Worm (Caenorhabditis elegans) whole organism, L2 larva: Measurements from ENCODE around the gene twk-21.

Source experiments
- C34F6.9 ChIP-seq: fragments of 150-350 bp; optimal IDR thresholded peaks from 2 replicates; lab custom pipeline; 2014; ENCODE audit warnings: missing biosample characterization, missing genetic modification characterization
- F13H6.1 ChIP-seq: sonication (generic microtip); optimal IDR thresholded peaks from 2 replicates; lab custom pipeline; 2016; ENCODE audit warnings: missing genetic modification characterization, missing compliant biosample characterization
- R02D3.7 ChIP-seq: fragments of 150-350 bp; optimal IDR thresholded peaks from 2 replicates; lab custom pipeline; 2014; ENCODE audit warnings: missing biosample characterization, missing genetic modification characterization
- Y55F3AM.14 ChIP-seq: fragments of 200-800 bp; sonication (Bioruptor generic); optimal IDR thresholded peaks from 2 replicates; lab custom pipeline; 2018; ENCODE audit warnings: mild to moderate bottlenecking, missing genetic modification characterization, missing compliant biosample characterization
- alr-1 ChIP-seq: fragments of 150-350 bp; optimal IDR thresholded peaks from 2 replicates; lab custom pipeline; 2014; ENCODE audit warnings: missing biosample characterization, missing genetic modification characterization
- aly-2 ChIP-seq: fragments of 150-350 bp; optimal IDR thresholded peaks from 2 replicates; lab custom pipeline; 2014; ENCODE audit warnings: missing biosample characterization, missing genetic modification characterization
- blmp-1 ChIP-seq: sonication (generic microtip); optimal IDR thresholded peaks from 2 replicates; lab custom pipeline; 2017; ENCODE audit warnings: missing genetic modification characterization, mild to moderate bottlenecking, missing compliant biosample characterization, antibody characterized with exemption, moderate library complexity; ENCODE audit not compliant: insufficient read depth
- crh-2 ChIP-seq: sonication (generic microtip); optimal IDR thresholded peaks from 2 replicates; lab custom pipeline; 2017; ENCODE audit warnings: missing biosample characterization, missing genetic modification characterization
- dmd-4 ChIP-seq: sonication (generic microtip); optimal IDR thresholded peaks from 2 replicates; lab custom pipeline; 2017; ENCODE audit warnings: missing biosample characterization, missing genetic modification characterization
- elt-3 ChIP-seq: sonication (generic microtip); optimal IDR thresholded peaks from 2 replicates; lab custom pipeline; 2017; ENCODE audit warnings: missing biosample characterization, missing genetic modification characterization
- fos-1 ChIP-seq: fragments of 150-350 bp; optimal IDR thresholded peaks from 2 replicates; lab custom pipeline; 2014; ENCODE audit warnings: missing biosample characterization, missing genetic modification characterization
- lin-11 ChIP-seq: fragments of 150-350 bp; sonication (generic microtip); optimal IDR thresholded peaks from 2 replicates; lab custom pipeline; 2014; ENCODE audit warnings: missing biosample characterization, missing genetic modification characterization, inconsistent platforms, mixed read lengths
- lin-13 ChIP-seq: fragments of 150-350 bp; optimal IDR thresholded peaks from 2 replicates; lab custom pipeline; 2014; ENCODE audit warnings: missing biosample characterization, missing genetic modification reagents, missing genetic modification characterization
- lin-39 ChIP-seq: fragments of 150-350 bp; optimal IDR thresholded peaks from 2 replicates; lab custom pipeline; 2014; ENCODE audit warnings: missing biosample characterization, missing genetic modification reagents, missing genetic modification characterization
- lsy-2 ChIP-seq, 2 experiments: fragments of 150-350 bp in 1 of 2; sonication (generic microtip) in 1 of 2; optimal IDR thresholded peaks; 2 replicates each; lab custom pipeline; 2014 to 2017; ENCODE audit warnings: missing biosample characterization in 2 of 2, missing genetic modification characterization in 2 of 2
- mdl-1 ChIP-seq, 2 experiments: fragments of 150-350 bp in 1 of 2; sonication (generic microtip) in 1 of 2; optimal IDR thresholded peaks; 2 replicates each; lab custom pipeline; 2017; ENCODE audit warnings: missing biosample characterization in 2 of 2, missing genetic modification characterization in 2 of 2
- nhr-10 ChIP-seq: sonication (generic microtip); optimal IDR thresholded peaks from 2 replicates; lab custom pipeline; 2017; ENCODE audit warnings: missing biosample characterization, missing genetic modification characterization
- nhr-129 ChIP-seq: fragments of 150-350 bp; optimal IDR thresholded peaks from 2 replicates; lab custom pipeline; 2014; ENCODE audit warnings: missing biosample characterization, missing genetic modification characterization
- nhr-25 ChIP-seq: fragments of 150-350 bp; sonication (generic microtip); optimal IDR thresholded peaks from 3 replicates; lab custom pipeline; 2014; ENCODE audit warnings: missing biosample characterization, missing genetic modification characterization
- nhr-6 ChIP-seq: fragments of 150-350 bp; optimal IDR thresholded peaks from 2 replicates; lab custom pipeline; 2014; ENCODE audit warnings: missing biosample characterization, missing genetic modification characterization
- nhr-77 ChIP-seq: fragments of 150-350 bp; optimal IDR thresholded peaks from 2 replicates; lab custom pipeline; 2014; ENCODE audit warnings: missing biosample characterization, missing genetic modification characterization
- peb-1 ChIP-seq: fragments of 150-350 bp; optimal IDR thresholded peaks from 2 replicates; lab custom pipeline; 2014; ENCODE audit warnings: missing biosample characterization, missing genetic modification characterization
- sem-4 ChIP-seq: fragments of 150-350 bp; optimal IDR thresholded peaks from 2 replicates; lab custom pipeline; 2014; ENCODE audit warnings: missing biosample characterization, missing genetic modification reagents, missing genetic modification characterization
- skn-1 ChIP-seq: sonication (generic microtip); optimal IDR thresholded peaks from 2 replicates; lab custom pipeline; 2017; ENCODE audit warnings: missing biosample characterization, missing genetic modification characterization
- sma-3 ChIP-seq: sonication (generic microtip); optimal IDR thresholded peaks from 2 replicates; lab custom pipeline; 2016; ENCODE audit warnings: missing genetic modification reagents, missing genetic modification characterization, missing compliant biosample characterization
- sma-9 ChIP-seq, 2 experiments: fragments of 150-350 bp in 1 of 2; sonication (generic microtip) in 1 of 2; optimal IDR thresholded peaks; 2 replicates each; lab custom pipeline; 2014 to 2016; ENCODE audit warnings: missing genetic modification characterization in 2 of 2, mild to moderate bottlenecking in 1 of 2, missing biosample characterization in 1 of 2, missing compliant biosample characterization in 1 of 2, missing genetic modification reagents in 1 of 2, moderate library complexity in 1 of 2
- snpc-4 ChIP-seq: fragments of 150-350 bp; optimal IDR thresholded peaks from 2 replicates; lab custom pipeline; 2014; ENCODE audit warnings: missing biosample characterization, missing genetic modification characterization
- unc-55 ChIP-seq: fragments of 150-350 bp; sonication (generic microtip); optimal IDR thresholded peaks from 3 replicates; lab custom pipeline; 2014; ENCODE audit warnings: missing biosample characterization, missing genetic modification reagents, missing genetic modification characterization
- unc-62 ChIP-seq: fragments of 150-350 bp; optimal IDR thresholded peaks from 2 replicates; lab custom pipeline; 2014; ENCODE audit warnings: missing biosample characterization, missing genetic modification reagents, missing genetic modification characterization
- ztf-1 ChIP-seq: fragments of 200-800 bp; sonication (Bioruptor generic); conservative IDR thresholded peaks from 2 replicates; pipeline ENCODE4 v1.3.6; 2022; ENCODE audit warnings: missing genetic modification characterization, missing compliant biosample characterization

twk-21 gene

DNA sequence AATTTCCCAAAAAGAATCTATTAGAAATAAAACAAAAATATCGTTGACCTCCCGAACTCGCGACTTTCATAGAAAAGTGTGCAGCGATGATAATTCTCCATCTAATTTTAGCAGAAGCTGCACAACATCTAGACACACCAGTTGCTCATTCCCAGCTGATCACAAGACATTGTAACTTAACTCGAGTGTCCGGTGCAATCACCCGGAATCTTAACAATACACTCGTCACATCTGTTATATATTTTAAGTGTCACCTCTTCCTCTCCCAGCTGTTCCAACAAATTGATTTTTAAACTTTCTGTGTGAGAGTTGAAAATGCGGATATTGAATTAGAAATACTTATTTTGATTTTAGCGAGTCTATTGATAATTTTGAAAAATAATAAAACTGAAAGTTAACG, 21.6 kb downstream of the twk-21 start:
- no peak for TF ChIP-seq nhr-6 (tag; lab: Kevin White, UChicago)
- no peak for TF ChIP-seq R02D3.7 (tag; lab: Kevin White, UChicago)
- no peak for TF ChIP-seq snpc-4

DNA sequence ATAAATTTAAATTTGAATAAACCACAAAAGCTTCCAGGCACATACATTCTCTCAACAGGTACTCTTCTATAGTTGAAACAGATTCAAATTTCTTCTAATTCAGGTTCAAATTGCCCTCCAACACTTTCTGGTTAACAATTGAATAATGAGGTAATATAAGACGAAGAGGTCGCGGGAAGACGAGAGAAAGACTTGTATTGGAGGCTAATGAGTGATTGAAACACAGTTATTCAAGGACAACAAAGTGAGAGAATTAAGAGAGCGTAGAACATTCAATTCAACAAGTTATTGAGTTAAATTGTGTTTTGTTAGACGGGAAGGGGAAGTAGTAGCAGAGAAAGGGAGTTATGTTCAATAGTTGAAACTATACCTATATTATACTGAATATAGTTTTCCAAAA, 22.2 kb downstream of the twk-21 start:
- TF ChIP-seq nhr-25 (tag; lab: Kevin White, UChicago) = peak; percentile 51
- no peak for TF ChIP-seq peb-1 (tag; lab: Kevin White, UChicago)
- no peak for TF ChIP-seq fos-1 (tag; lab: Kevin White, UChicago)
- no peak for TF ChIP-seq unc-55 (GFP tag; lab: Kevin White, UChicago)

- TF ChIP-seq sem-4 (tag; lab: Kevin White, UChicago) (peak; percentile 45), lin-11 (tag; lab: Kevin White, UChicago) (no peak), mdl-1 (tag; optimal IDR thresholded peaks at IDR 0.05; lab: Kevin White, UChicago) (peak in 1 of 2 experiments; percentile 15)
- TF ChIP-seq, all 48 proteins: peak for 2
Observed at ce11 chrX:16324222-16324621, 24.5 kb downstream of the twk-21 start.

DNA sequence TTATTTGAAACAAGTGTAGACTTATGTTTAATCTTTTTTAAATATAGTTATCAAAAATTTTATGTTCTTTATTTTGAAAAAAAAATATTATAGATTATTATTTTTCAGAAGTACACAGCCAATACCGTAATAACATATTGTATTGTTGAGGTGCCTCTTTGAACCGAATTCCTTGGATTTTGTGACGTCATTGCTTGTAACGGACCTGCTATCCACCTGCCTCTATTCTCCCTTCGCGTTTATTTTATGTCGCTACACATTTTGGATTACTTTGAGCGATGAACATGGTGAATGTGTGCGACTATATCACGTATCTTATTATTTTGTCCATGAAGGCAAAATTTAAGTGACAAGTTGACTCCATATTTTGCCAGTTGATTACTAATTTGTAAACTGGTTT, 27.5 kb downstream of the twk-21 start:
- TF ChIP-seq nhr-10 (tag; lab: Kevin White, UChicago) = peak; percentile 11
- no peak for TF ChIP-seq blmp-1 (tag; lab: Kevin White, UChicago)
- TF ChIP-seq, all 48 proteins: peak for 1

DNA sequence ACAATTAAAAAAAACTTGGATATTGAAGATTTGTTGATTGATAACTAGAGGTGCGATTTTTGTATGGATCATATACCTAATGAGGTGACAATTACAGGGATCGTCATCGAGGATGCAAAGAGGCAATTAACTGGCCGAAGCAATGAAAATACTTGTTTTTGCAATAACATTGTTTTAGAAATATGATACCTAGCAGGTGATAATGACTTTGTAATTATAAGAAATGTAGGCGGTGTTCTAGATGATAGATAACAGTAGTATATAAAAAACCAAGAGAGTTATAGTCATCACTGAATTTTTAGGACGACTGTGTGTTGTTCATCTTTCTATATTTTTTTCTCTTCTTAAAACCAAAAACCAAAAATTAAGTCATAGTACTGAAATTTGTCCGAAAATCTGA, 28.6 kb downstream of the twk-21 start, which contains the start of gene C11G6.2:
Gene C11G6.2 (plus strand): TSS at position 301 of the 400 bp plus-strand sequence.
- no peak for TF ChIP-seq lin-13 (GFP tag; lab: Kevin White, UChicago)
- TF ChIP-seq sma-9 (GFP tag; optimal IDR thresholded peaks at IDR 0.05; lab: Kevin White, UChicago) = no peak
- no peak for TF ChIP-seq sma-9 (tag; optimal IDR thresholded peaks at IDR 0.05; lab: Kevin White, UChicago)
- TF ChIP-seq blmp-1 (tag; lab: Kevin White, UChicago) = no peak
- TF ChIP-seq lsy-2 (tag; optimal IDR thresholded peaks at IDR 0.05; lab: Kevin White, UChicago) = no peak
- TF ChIP-seq alr-1 = no peak
- TF ChIP-seq unc-62 = no peak
- TF ChIP-seq mdl-1 (tag; optimal IDR thresholded peaks at IDR 0.05; lab: Kevin White, UChicago) = no peak
- TF ChIP-seq Y55F3AM.14 (GFP tag; lab: Kevin White, UChicago) = no peak
- TF ChIP-seq C34F6.9 (tag; lab: Kevin White, UChicago) = no peak
- TF ChIP-seq skn-1 = no peak
- TF ChIP-seq lin-39 = no peak
- no peak for TF ChIP-seq sma-3 (GFP tag; lab: Kevin White, UChicago)
- TF ChIP-seq dmd-4 (tag; lab: Kevin White, UChicago) = no peak
- TF ChIP-seq ztf-1 = no peak

- TF ChIP-seq sma-9 (GFP tag; optimal IDR thresholded peaks at IDR 0.05; lab: Kevin White, UChicago) = peak; percentile 3
- TF ChIP-seq sma-9 (tag; optimal IDR thresholded peaks at IDR 0.05; lab: Kevin White, UChicago) = no peak
- no peak for TF ChIP-seq ztf-1
Observed at ce11 chrX:16331425-16331824, 31.7 kb downstream of the twk-21 start.

DNA sequence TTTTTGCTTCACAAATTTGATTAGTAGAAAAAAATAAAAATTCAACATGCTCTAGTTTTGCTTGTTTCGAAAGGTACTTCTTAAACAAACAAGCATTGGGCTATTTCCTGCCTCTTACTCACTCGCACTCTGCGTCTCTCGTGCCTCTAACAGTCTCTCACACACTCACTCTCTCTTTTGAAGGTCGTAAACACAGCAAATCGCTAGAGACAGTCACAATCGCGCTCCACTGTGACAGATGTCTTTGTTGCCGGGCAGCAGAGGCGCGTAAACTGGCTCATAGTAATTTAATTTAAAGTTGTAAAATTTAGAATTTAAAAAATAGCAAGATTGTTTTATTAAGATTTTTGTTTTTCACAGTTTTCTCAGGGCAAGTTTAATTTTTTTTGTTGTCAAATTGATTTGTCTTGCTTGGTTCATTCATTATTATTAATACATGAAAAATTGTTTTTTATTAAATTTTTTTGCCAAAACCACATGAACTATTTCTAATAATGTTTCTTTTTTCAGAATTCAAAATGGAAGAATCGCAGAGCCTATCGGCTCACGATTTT, 32.3 kb downstream of the twk-21 start, which contains the start of gene taf-3:
Gene taf-3 (plus strand): TSS at position 504 of the 554 bp plus-strand sequence.
- TF ChIP-seq F13H6.1 (tag; lab: Kevin White, UChicago) (peak; percentile 50), lsy-2 (tag; optimal IDR thresholded peaks at IDR 0.05; lab: Kevin White, UChicago) (peak in 1 of 2 experiments; percentile 62), fos-1 (tag; lab: Kevin White, UChicago) (peak; percentile 83), lin-11 (tag; lab: Kevin White, UChicago) (peak; percentile 6), nhr-129 (tag; lab: Kevin White, UChicago) (peak; percentile 83), nhr-6 (tag; lab: Kevin White, UChicago) (no peak), peb-1 (tag; lab: Kevin White, UChicago) (no peak), sma-9 (GFP tag; optimal IDR thresholded peaks at IDR 0.05; lab: Kevin White, UChicago) (peak; percentile 57), sma-9 (tag; optimal IDR thresholded peaks at IDR 0.05; lab: Kevin White, UChicago) (no peak), lin-39 (no peak), lin-13 (GFP tag; lab: Kevin White, UChicago) (no peak), aly-2 (tag; lab: Kevin White, UChicago) (no peak), crh-2 (peak; percentile 62), Y55F3AM.14 (GFP tag; lab: Kevin White, UChicago) (no peak), unc-55 (GFP tag; lab: Kevin White, UChicago) (peak; percentile 68), nhr-77 (tag; lab: Kevin White, UChicago) (no peak), elt-3 (tag; lab: Kevin White, UChicago) (no peak), C34F6.9 (tag; lab: Kevin White, UChicago) (peak; percentile 72), sma-3 (GFP tag; lab: Kevin White, UChicago) (no peak), alr-1 (no peak), nhr-25 (tag; lab: Kevin White, UChicago) (peak; percentile 62), dmd-4 (tag; lab: Kevin White, UChicago) (no peak)
